Fruit fly (Drosophila melanogaster): Measurements from ENCODE around the gene Fer2.

Fer2 gene

dm6 chr3R:16182269-16182875, 31.3 kb upstream of the Fer2 start:
- TF ChIP-seq Clk (GFP tag; optimal IDR thresholded peaks at IDR 0.05) (no peak), CG5204 (GFP tag; optimal IDR thresholded peaks at IDR 0.05) (no peak), CG11617 (GFP tag; optimal IDR thresholded peaks at IDR 0.05) (no peak), pad (GFP tag; optimal IDR thresholded peaks at IDR 0.05) (no peak), bab1 (GFP tag; optimal IDR thresholded peaks at IDR 0.05) (no peak), toe (GFP tag; optimal IDR thresholded peaks at IDR 0.05) (no peak), cnc (optimal IDR thresholded peaks at IDR 0.05) (no peak)

dm6 chr3R:16180476-16181070, 29.5 kb upstream of the Fer2 start, which contains the start of gene CG8927:
CG8927 (plus strand) TSS chr3R:16181020.
- TF ChIP-seq cic (GFP tag; optimal IDR thresholded peaks at IDR 0.05) = no peak
- no peak for TF ChIP-seq pad (GFP tag; optimal IDR thresholded peaks at IDR 0.05)
- TF ChIP-seq CG33017 (tag; optimal IDR thresholded peaks at IDR 0.05) = no peak
- no peak for TF ChIP-seq tj (GFP tag; optimal IDR thresholded peaks at IDR 0.05)
- no peak for TF ChIP-seq CG11617 (GFP tag; optimal IDR thresholded peaks at IDR 0.05)
- TF ChIP-seq bab1 (GFP tag; optimal IDR thresholded peaks at IDR 0.05) = no peak

dm6 chr3R:16176526-16176925, 25.4 kb upstream of the Fer2 start:
- TF ChIP-seq CG7101 (tag; optimal IDR thresholded peaks at IDR 0.05) = no peak
- no peak for TF ChIP-seq CG1620 (GFP tag; optimal IDR thresholded peaks at IDR 0.05)
- TF ChIP-seq CG7045 (GFP tag; optimal IDR thresholded peaks at IDR 0.05) = no peak
- no peak for TF ChIP-seq bab1 (GFP tag; optimal IDR thresholded peaks at IDR 0.05)
- TF ChIP-seq CG33017 (tag; optimal IDR thresholded peaks at IDR 0.05) = no peak
- TF ChIP-seq cnc (optimal IDR thresholded peaks at IDR 0.05) = no peak
- TF ChIP-seq ovo (GFP tag; optimal IDR thresholded peaks at IDR 0.05) = no peak
- TF ChIP-seq pad (GFP tag; optimal IDR thresholded peaks at IDR 0.05) = no peak
- TF ChIP-seq tj (GFP tag; optimal IDR thresholded peaks at IDR 0.05) = no peak
- no peak for TF ChIP-seq Hr96 (GFP tag; optimal IDR thresholded peaks at IDR 0.05)
- TF ChIP-seq CG11617 (GFP tag; optimal IDR thresholded peaks at IDR 0.05) = no peak
- no peak for TF ChIP-seq Crg-1 (GFP tag; optimal IDR thresholded peaks at IDR 0.05)

- TF ChIP-seq CG33017 (tag; optimal IDR thresholded peaks at IDR 0.05) = no peak
- no peak for TF ChIP-seq CG14711 (tag; optimal IDR thresholded peaks at IDR 0.05)
- TF ChIP-seq cic (GFP tag; optimal IDR thresholded peaks at IDR 0.05) = no peak
- TF ChIP-seq CG12768 (GFP tag; optimal IDR thresholded peaks at IDR 0.05) = no peak
- no peak for TF ChIP-seq CG11617 (GFP tag; optimal IDR thresholded peaks at IDR 0.05)
- no peak for TF ChIP-seq ovo (GFP tag; optimal IDR thresholded peaks at IDR 0.05)
- no peak for TF ChIP-seq Crg-1 (GFP tag; optimal IDR thresholded peaks at IDR 0.05)
- no peak for TF ChIP-seq kay (GFP tag; ENCODE audit: borderline replicate concordance)
- TF ChIP-seq pad (GFP tag; optimal IDR thresholded peaks at IDR 0.05) = no peak
- no peak for TF ChIP-seq CG7101 (tag; optimal IDR thresholded peaks at IDR 0.05)
- no peak for TF ChIP-seq CG5204 (GFP tag; optimal IDR thresholded peaks at IDR 0.05)
- no peak for TF ChIP-seq toe (GFP tag; optimal IDR thresholded peaks at IDR 0.05)
- no peak for TF ChIP-seq Clk (GFP tag; optimal IDR thresholded peaks at IDR 0.05)
- no peak for TF ChIP-seq Mnt (GFP tag; optimal IDR thresholded peaks at IDR 0.05)
- no peak for TF ChIP-seq tj (GFP tag; optimal IDR thresholded peaks at IDR 0.05)
Measured at dm6 chr3R:16173500-16173899, 22.4 kb upstream of the Fer2 start.

- TF ChIP-seq pad (GFP tag; optimal IDR thresholded peaks at IDR 0.05) (no peak), CG14711 (tag; optimal IDR thresholded peaks at IDR 0.05) (no peak), cic (GFP tag; optimal IDR thresholded peaks at IDR 0.05) (no peak), CG7101 (tag; optimal IDR thresholded peaks at IDR 0.05) (no peak), Mnt (GFP tag; optimal IDR thresholded peaks at IDR 0.05) (no peak), Clk (GFP tag; optimal IDR thresholded peaks at IDR 0.05) (no peak), CG12768 (GFP tag; optimal IDR thresholded peaks at IDR 0.05) (no peak), cnc (optimal IDR thresholded peaks at IDR 0.05) (no peak), kay (GFP tag; ENCODE audit: borderline replicate concordance) (no peak), ovo (GFP tag; optimal IDR thresholded peaks at IDR 0.05) (no peak), CG11617 (GFP tag; optimal IDR thresholded peaks at IDR 0.05) (no peak), toe (GFP tag; optimal IDR thresholded peaks at IDR 0.05) (no peak), tj (GFP tag; optimal IDR thresholded peaks at IDR 0.05) (no peak), CG1620 (GFP tag; optimal IDR thresholded peaks at IDR 0.05) (no peak), CG7045 (GFP tag; optimal IDR thresholded peaks at IDR 0.05) (no peak), bab1 (GFP tag; optimal IDR thresholded peaks at IDR 0.05) (no peak), CG5204 (GFP tag; optimal IDR thresholded peaks at IDR 0.05) (no peak), Hr96 (GFP tag; optimal IDR thresholded peaks at IDR 0.05) (no peak)
Measured at dm6 chr3R:16171747-16172146, 20.6 kb upstream of the Fer2 start, which contains the start of gene CG8925. CG8925 (plus strand) TSS chr3R:16171991.

- TF ChIP-seq Crg-1 (GFP tag; optimal IDR thresholded peaks at IDR 0.05) = no peak
- no peak for TF ChIP-seq kay (GFP tag; ENCODE audit: borderline replicate concordance)
- TF ChIP-seq CG11617 (GFP tag; optimal IDR thresholded peaks at IDR 0.05) = no peak
- no peak for TF ChIP-seq CG5204 (GFP tag; optimal IDR thresholded peaks at IDR 0.05)
- no peak for TF ChIP-seq CG14711 (tag; optimal IDR thresholded peaks at IDR 0.05)
- no peak for TF ChIP-seq Clk (GFP tag; optimal IDR thresholded peaks at IDR 0.05)
- no peak for TF ChIP-seq cic (GFP tag; optimal IDR thresholded peaks at IDR 0.05)
- TF ChIP-seq bab1 (GFP tag; optimal IDR thresholded peaks at IDR 0.05) = no peak
- TF ChIP-seq toe (GFP tag; optimal IDR thresholded peaks at IDR 0.05) = no peak
- TF ChIP-seq pad (GFP tag; optimal IDR thresholded peaks at IDR 0.05) = no peak
- no peak for TF ChIP-seq CG7045 (GFP tag; optimal IDR thresholded peaks at IDR 0.05)
- no peak for TF ChIP-seq CG7101 (tag; optimal IDR thresholded peaks at IDR 0.05)
- TF ChIP-seq Hr96 (GFP tag; optimal IDR thresholded peaks at IDR 0.05) = no peak
- no peak for TF ChIP-seq CG33017 (tag; optimal IDR thresholded peaks at IDR 0.05)
- TF ChIP-seq CG1620 (GFP tag; optimal IDR thresholded peaks at IDR 0.05) = no peak
- no peak for TF ChIP-seq cnc (optimal IDR thresholded peaks at IDR 0.05)
Measured at dm6 chr3R:16168088-16168487, 17.0 kb upstream of the Fer2 start.
